Worm (Caenorhabditis elegans): Measurements from ENCODE around the gene F21A3.3.
A peak's percentile ranks its signal among the peaks of the same experiment; 100 is the strongest.

F21A3.3 gene

DNA sequence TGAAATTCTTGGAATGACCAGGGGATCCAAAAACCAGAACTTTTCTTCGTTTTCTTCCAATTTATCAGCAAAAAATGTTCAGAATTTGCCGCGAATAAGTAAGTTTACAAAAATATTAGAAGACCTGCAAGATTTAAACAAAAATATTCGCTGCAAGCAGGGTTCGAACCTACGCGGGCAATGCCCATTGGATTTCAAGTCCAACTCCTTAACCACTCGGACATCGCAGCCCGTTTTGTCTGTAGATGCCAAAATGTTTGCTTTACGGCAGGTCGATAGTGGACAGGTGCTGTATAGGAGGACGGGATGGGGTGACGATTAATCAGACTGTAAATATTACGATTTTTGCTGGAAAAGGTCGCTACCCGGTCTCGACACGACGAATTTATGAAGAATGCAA lies 30.2 kb downstream of the F21A3.3 start (continued):
- TF ChIP-seq nfya-2 (GFP tag; IDR thresholded peaks at IDR 0.05), result no peak
- TF ChIP-seq efl-1 (GFP tag; optimal IDR thresholded peaks at IDR 0.05), result no peak
- TF ChIP-seq hsf-1 (GFP tag; IDR thresholded peaks at IDR 0.05), result peak; percentile 51; the same call in 1 of the 2 replicates
- TF ChIP-seq lag-1 (GFP tag; IDR thresholded peaks at IDR 0.05), result no peak
- no peak for TF ChIP-seq bed-1 (GFP tag; IDR thresholded peaks at IDR 0.05)
- TF ChIP-seq nfya-1 (tag; optimal IDR thresholded peaks at IDR 0.05; ENCODE audit: borderline replicate concordance, insufficient read depth), result no peak
- no peak for TF ChIP-seq C17E4.6 (GFP tag; IDR thresholded peaks at IDR 0.05)
- no peak; the same call in 1 of the 2 replicates for TF ChIP-seq hmg-1.2 (GFP tag; IDR thresholded peaks at IDR 0.05)
- TF ChIP-seq mcd-1 (GFP tag; IDR thresholded peaks at IDR 0.05), result 0 out of 2 replicates have a peak, but pooled peaks have one; percentile 14
- peak; percentile 73 for TF ChIP-seq fkh-3 (tag; optimal IDR thresholded peaks at IDR 0.05)
- TF ChIP-seq Y53F4B.3 (GFP tag; IDR thresholded peaks at IDR 0.05), result no peak
- no peak for TF ChIP-seq aptf-2 (GFP tag; conservative IDR thresholded peaks at IDR 0.05)
- TF ChIP-seq K12H6.12 (tag; optimal IDR thresholded peaks at IDR 0.05), result no peak
- TF ChIP-seq attf-3 (GFP tag; conservative IDR thresholded peaks at IDR 0.05), result no peak
- TF ChIP-seq cebp-1 (GFP tag; IDR thresholded peaks at IDR 0.05), result no peak
- peak; percentile 33 for TF ChIP-seq cebp-1 (tag; optimal IDR thresholded peaks at IDR 0.05)
- no peak for TF ChIP-seq lin-35 (GFP tag; optimal IDR thresholded peaks at IDR 0.05)
- 0 out of 2 replicates have a peak, but pooled peaks have one; percentile 69 for TF ChIP-seq F37B4.10 (GFP tag; IDR thresholded peaks at IDR 0.05)
- TF ChIP-seq snpc-1.3 (tag; optimal IDR thresholded peaks at IDR 0.05; ENCODE audit: insufficient read depth), result peak; percentile 16
- peak; percentile 93 for TF ChIP-seq lin-26 (GFP tag; IDR thresholded peaks at IDR 0.05)
- TF ChIP-seq lir-1 (GFP tag; conservative IDR thresholded peaks at IDR 0.05), result no peak
- TF ChIP-seq sdz-38 (tag; optimal IDR thresholded peaks at IDR 0.05), result no peak
- no peak for TF ChIP-seq hrde-1 (tag; optimal IDR thresholded peaks at IDR 0.05; ENCODE audit: borderline replicate concordance)
- no peak for TF ChIP-seq dpl-1 (GFP tag; optimal IDR thresholded peaks at IDR 0.05)
- no peak for TF ChIP-seq F57A8.1 (GFP tag; optimal IDR thresholded peaks at IDR 0.05)
- peak; percentile 36; the same call in 1 of the 2 replicates for TF ChIP-seq D2030.7 (GFP tag; IDR thresholded peaks at IDR 0.05)
- peak; percentile 75 for TF ChIP-seq rpc-1 (optimal IDR thresholded peaks at IDR 0.05)
- TF ChIP-seq rpc-1 (tag; optimal IDR thresholded peaks at IDR 0.05), result peak; percentile 87
- no peak for TF ChIP-seq K11D2.4 (GFP tag; IDR thresholded peaks at IDR 0.05)
- no peak for TF ChIP-seq ama-1 (optimal IDR thresholded peaks at IDR 0.05)
- TF ChIP-seq ama-1 (GFP tag; optimal IDR thresholded peaks at IDR 0.05), result peak in 1 of 2 experiments; percentile 43
- TF ChIP-seq ztf-6 (GFP tag; IDR thresholded peaks at IDR 0.05), result no peak
- TF ChIP-seq gei-17 (GFP tag; optimal IDR thresholded peaks at IDR 0.05), result no peak
- 0 out of 2 replicates have a peak, but pooled peaks have one; percentile 49 for TF ChIP-seq Y95B8A.8 (GFP tag; IDR thresholded peaks at IDR 0.05)
- TF ChIP-seq T07F8.4 (tag; optimal IDR thresholded peaks at IDR 0.05), result no peak
- no peak for TF ChIP-seq nhr-27 (tag; optimal IDR thresholded peaks at IDR 0.05)
- 0 out of 2 replicates have a peak, but pooled peaks have one; percentile 56 for TF ChIP-seq ztf-25 (GFP tag; IDR thresholded peaks at IDR 0.05)
- TF ChIP-seq nhr-90 (tag; optimal IDR thresholded peaks at IDR 0.05), result peak; percentile 68
- TF ChIP-seq snpc-1.1 (tag; optimal IDR thresholded peaks at IDR 0.05; ENCODE audit: insufficient read depth), result no peak
- no peak for TF ChIP-seq let-526 (GFP tag; IDR thresholded peaks at IDR 0.05)
- no peak for TF ChIP-seq ekl-4 (GFP tag; IDR thresholded peaks at IDR 0.05)
- no peak for TF ChIP-seq ceh-91 (GFP tag; IDR thresholded peaks at IDR 0.05)
- peak; percentile 46 for TF ChIP-seq atf-7 (tag; optimal IDR thresholded peaks at IDR 0.05)
- TF ChIP-seq attf-5 (GFP tag; optimal IDR thresholded peaks at IDR 0.05), result peak; percentile 43
- TF ChIP-seq Y67H2A.10 (GFP tag; conservative IDR thresholded peaks at IDR 0.05), result no peak
- no peak for TF ChIP-seq hlh-12 (tag; optimal IDR thresholded peaks at IDR 0.05)
- no peak for TF ChIP-seq ccch-3 (GFP tag; optimal IDR thresholded peaks at IDR 0.05)
- TF ChIP-seq nfyb-1 (GFP tag; IDR thresholded peaks at IDR 0.05), result no peak
- no peak for TF ChIP-seq ceh-79 (tag; optimal IDR thresholded peaks at IDR 0.05)

All from whole organism, young adult.